Worm (Caenorhabditis elegans): Measurements from ENCODE around the gene K08F4.12.

DNA sequence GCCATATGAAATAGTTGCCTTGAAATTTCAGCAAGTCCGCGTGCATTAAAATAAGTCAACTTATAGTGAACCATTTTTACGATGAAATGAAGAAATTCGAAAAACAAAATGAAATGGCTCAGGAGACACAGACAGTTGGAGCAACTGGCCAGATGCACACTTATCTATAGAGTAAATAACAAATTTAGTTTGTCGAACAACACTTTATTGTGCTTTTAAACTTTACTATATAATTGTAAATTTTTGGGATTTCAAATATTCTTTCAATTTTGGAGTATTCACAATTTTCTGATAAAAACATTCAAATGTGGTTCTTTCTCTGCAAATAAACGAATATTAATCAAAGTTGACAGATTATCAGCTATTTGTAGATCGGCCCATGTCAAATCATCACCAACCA lies 2.2 kb downstream of the K08F4.12 start, which contains the start of gene gst-3:
- TF ChIP-seq attf-5 (GFP tag; optimal IDR thresholded peaks at IDR 0.05) (no peak), pha-4 (tag; optimal IDR thresholded peaks at IDR 0.05) (no peak), zfh-2 (GFP tag; conservative IDR thresholded peaks at IDR 0.05) (no peak), cebp-2 (GFP tag; IDR thresholded peaks at IDR 0.05) (no peak), snpc-1.3 (tag; optimal IDR thresholded peaks at IDR 0.05; ENCODE audit: insufficient read depth) (no peak), attf-6 (GFP tag; IDR thresholded peaks at IDR 0.05) (no peak), sptf-2 (GFP tag; optimal IDR thresholded peaks at IDR 0.05) (no peak), tbp1 (GFP tag; optimal IDR thresholded peaks at IDR 0.05) (no peak), ceh-27 (GFP tag; optimal IDR thresholded peaks at IDR 0.05) (no peak)
